Worm (Caenorhabditis elegans): ENCODE measurements around the gene ZK512.1.

ZK512.1 gene

DNA sequence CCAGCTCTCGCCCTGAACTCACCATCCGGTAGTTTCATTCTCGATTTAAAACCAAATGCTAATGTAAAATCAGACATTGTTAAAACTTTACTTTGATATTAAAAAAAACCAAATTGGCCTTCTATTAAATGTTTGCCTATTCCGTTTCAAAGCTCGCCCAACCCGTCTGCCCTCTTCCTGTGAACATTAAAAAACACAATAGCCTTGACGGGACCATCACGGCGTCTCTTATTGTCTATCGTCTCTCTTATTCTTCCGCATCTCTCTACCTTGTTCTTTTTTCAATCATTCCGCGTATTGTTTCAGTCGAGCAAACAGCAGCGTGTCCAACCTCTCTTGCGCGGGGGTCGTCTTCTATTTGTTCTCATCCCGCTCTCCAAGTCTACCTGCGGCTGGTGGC lies at the start of gene ZK512.1:
Gene ZK512.1, plus strand, starts transcription at position 301 of the 400 bp plus-strand sequence.
- no peak for TF ChIP-seq nhr-25 (tag; optimal IDR thresholded peaks at IDR 0.05)

DNA sequence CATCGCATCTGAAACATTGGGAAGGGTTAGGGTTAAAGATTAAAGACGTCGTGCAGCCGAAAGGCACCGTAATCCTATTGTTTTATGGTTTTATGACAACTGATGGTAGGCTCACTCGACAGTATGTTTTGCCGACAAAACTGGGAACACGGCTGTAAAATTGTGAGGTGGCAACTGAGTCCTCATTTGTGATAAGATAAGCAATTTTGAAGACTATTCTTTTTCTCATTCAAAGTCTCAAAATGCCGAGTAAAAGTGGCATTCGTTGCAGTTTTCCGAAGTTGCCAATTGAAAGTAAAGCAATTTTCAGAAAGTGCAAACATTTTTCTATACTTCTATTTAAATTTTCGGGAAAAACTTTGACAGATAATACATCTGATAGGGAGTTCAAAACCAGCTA lies 45.0 kb upstream of the ZK512.1 start:
- TF ChIP-seq alr-1 (tag; optimal IDR thresholded peaks at IDR 0.05) = no peak
- no peak for TF ChIP-seq ceh-16 (tag; optimal IDR thresholded peaks at IDR 0.05)
- no peak for TF ChIP-seq unc-55 (GFP tag; optimal IDR thresholded peaks at IDR 0.05)
- TF ChIP-seq elt-1 (tag; optimal IDR thresholded peaks at IDR 0.05) = no peak
- no peak for TF ChIP-seq elt-3 (tag; optimal IDR thresholded peaks at IDR 0.05)
- no peak for TF ChIP-seq lin-39 (tag; optimal IDR thresholded peaks at IDR 0.05)
- TF ChIP-seq peb-1 (tag; optimal IDR thresholded peaks at IDR 0.05) = no peak
- TF ChIP-seq ztf-11 (tag; optimal IDR thresholded peaks at IDR 0.05) = no peak
- TF ChIP-seq nhr-11 (tag; optimal IDR thresholded peaks at IDR 0.05) = no peak
- no peak for TF ChIP-seq blmp-1 (tag; optimal IDR thresholded peaks at IDR 0.05; ENCODE audit: insufficient read depth)
- no peak for TF ChIP-seq lsy-2 (tag; optimal IDR thresholded peaks at IDR 0.05)
- TF ChIP-seq aly-2 (tag; optimal IDR thresholded peaks at IDR 0.05) = no peak
- TF ChIP-seq nhr-23 (tag; optimal IDR thresholded peaks at IDR 0.05) = no peak

DNA sequence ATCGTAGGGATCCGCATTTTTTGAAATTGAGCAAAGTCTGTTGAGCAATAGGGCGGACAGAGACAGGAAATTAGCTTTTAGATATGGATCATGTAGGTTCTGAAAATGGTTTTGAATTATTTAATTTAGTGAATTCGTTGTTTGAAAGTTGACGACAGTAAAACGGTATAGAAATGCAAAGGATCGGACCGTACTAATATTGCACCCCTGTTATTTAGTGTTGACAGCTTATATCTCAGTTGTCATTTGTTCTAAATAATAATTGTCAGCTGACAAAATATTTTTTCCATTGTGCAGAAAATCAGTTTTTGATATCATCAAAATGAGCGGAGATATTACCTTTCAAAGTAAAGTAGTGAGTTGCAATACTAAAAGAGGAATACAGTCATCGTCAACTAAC lies 43.4 kb upstream of the ZK512.1 start, which contains the start of gene lin-12:
Gene lin-12, minus strand, starts transcription at position 101 of the 400 bp plus-strand sequence.
- TF ChIP-seq ceh-16 (tag; optimal IDR thresholded peaks at IDR 0.05) = no peak
- TF ChIP-seq crh-2 (tag; optimal IDR thresholded peaks at IDR 0.05) = no peak
- TF ChIP-seq ZK546.5 (tag; optimal IDR thresholded peaks at IDR 0.05) = no peak
- TF ChIP-seq C34F6.9 (tag; optimal IDR thresholded peaks at IDR 0.05) = no peak
- no peak for TF ChIP-seq R02D3.7 (tag; optimal IDR thresholded peaks at IDR 0.05)
- TF ChIP-seq unc-62 (GFP tag; optimal IDR thresholded peaks at IDR 0.05) = no peak
- no peak for TF ChIP-seq mbf-1 (tag; optimal IDR thresholded peaks at IDR 0.05)
- no peak for TF ChIP-seq dmd-4 (tag; optimal IDR thresholded peaks at IDR 0.05)
- TF ChIP-seq ztf-1 (GFP tag; conservative IDR thresholded peaks at IDR 0.05) = no peak
- TF ChIP-seq ztf-4 (tag; optimal IDR thresholded peaks at IDR 0.05) = no peak
- TF ChIP-seq Y55F3AM.14 (GFP tag; optimal IDR thresholded peaks at IDR 0.05) = no peak
- no peak for TF ChIP-seq F13H6.1 (tag; optimal IDR thresholded peaks at IDR 0.05)
- no peak for TF ChIP-seq nhr-129 (tag; optimal IDR thresholded peaks at IDR 0.05)
- no peak for TF ChIP-seq nhr-11 (tag; optimal IDR thresholded peaks at IDR 0.05)
- no peak for TF ChIP-seq sem-4 (tag; optimal IDR thresholded peaks at IDR 0.05)

DNA sequence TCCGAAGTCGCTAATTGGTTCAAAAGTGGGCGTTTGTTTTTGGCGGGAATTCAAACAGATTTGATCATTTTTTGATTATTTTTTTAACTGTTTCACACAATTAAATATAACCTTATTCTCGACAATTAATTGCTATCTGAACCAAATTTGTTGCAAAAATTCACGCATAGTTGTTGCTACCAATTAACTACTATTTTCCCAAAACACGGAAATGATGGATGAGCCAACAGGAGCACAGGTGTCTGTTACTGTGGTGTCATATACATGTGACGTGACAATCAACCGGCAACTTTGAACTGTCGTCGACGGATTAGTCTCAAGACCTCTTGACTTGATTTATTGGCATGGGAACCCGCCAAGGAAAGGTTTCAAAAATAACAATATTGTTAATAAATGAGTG lies 42.0 kb upstream of the ZK512.1 start:
- TF ChIP-seq unc-55 (GFP tag; optimal IDR thresholded peaks at IDR 0.05) = no peak
- no peak for TF ChIP-seq dmd-4 (tag; optimal IDR thresholded peaks at IDR 0.05)

DNA sequence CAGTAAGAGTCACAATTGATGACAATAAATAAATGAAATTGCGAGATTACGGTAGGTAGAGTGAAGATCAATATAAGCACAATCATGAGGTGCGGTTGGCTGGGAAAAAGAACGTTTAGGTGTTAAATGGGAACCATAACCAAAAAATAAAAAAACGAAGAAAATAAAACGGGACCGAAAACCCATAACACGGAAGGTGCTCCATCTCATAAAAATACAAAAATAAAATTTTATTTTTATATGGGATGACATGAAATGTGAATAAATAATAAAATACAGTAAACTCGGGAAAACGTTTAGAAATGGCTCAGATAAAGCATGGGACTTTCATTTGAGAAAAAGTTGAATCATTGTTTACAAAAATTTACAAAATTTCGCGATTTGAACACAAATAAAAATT lies 39.2 kb upstream of the ZK512.1 start, which contains the start of gene F02A9.7:
Gene F02A9.7, minus strand, starts transcription at position 101 of the 400 bp plus-strand sequence.
- TF ChIP-seq egl-27 (tag; optimal IDR thresholded peaks at IDR 0.05) = no peak
- no peak for TF ChIP-seq blmp-1 (tag; optimal IDR thresholded peaks at IDR 0.05; ENCODE audit: insufficient read depth)
- TF ChIP-seq ztf-4 (tag; optimal IDR thresholded peaks at IDR 0.05) = no peak
- TF ChIP-seq skn-1 (tag; optimal IDR thresholded peaks at IDR 0.05) = no peak
- no peak for TF ChIP-seq nhr-21 (tag; optimal IDR thresholded peaks at IDR 0.05)
- no peak for TF ChIP-seq lsy-2 (tag; optimal IDR thresholded peaks at IDR 0.05)
- TF ChIP-seq nhr-11 (tag; optimal IDR thresholded peaks at IDR 0.05) = no peak
- TF ChIP-seq nhr-237 (tag; optimal IDR thresholded peaks at IDR 0.05) = no peak
- TF ChIP-seq zag-1 (tag; optimal IDR thresholded peaks at IDR 0.05) = no peak
- TF ChIP-seq lin-11 (tag; optimal IDR thresholded peaks at IDR 0.05) = no peak

DNA sequence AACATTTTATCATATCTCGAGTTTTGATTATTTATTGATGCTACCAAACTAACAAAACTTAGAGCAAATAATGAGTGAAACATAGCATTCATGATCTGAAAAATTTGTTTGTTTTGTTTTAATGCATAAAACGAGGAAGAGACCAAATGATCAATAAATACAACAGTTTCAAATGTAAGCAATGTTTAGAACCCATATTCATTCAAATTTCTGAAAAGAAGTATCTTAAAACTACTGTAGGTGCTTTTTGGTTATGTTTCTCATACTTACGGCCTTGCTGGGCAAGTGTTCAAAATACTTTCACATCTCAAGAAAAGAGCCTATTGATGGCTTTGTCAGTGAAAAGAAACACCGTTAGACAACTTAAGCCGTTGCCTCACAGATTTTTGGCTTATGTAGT lies 37.0 kb upstream of the ZK512.1 start, which contains the start of gene F02A9.1:
Gene F02A9.1, minus strand, starts transcription at position 101 of the 400 bp plus-strand sequence.
- TF ChIP-seq nhr-129 (tag; optimal IDR thresholded peaks at IDR 0.05) = no peak
- TF ChIP-seq snpc-4 (tag; optimal IDR thresholded peaks at IDR 0.05) = no peak
- TF ChIP-seq lin-11 (tag; optimal IDR thresholded peaks at IDR 0.05) = no peak
- no peak for TF ChIP-seq F13H6.1 (tag; optimal IDR thresholded peaks at IDR 0.05)
- no peak for TF ChIP-seq elt-3 (tag; optimal IDR thresholded peaks at IDR 0.05)
- no peak for TF ChIP-seq dmd-4 (tag; optimal IDR thresholded peaks at IDR 0.05)
- no peak for TF ChIP-seq ztf-4 (tag; optimal IDR thresholded peaks at IDR 0.05)
- TF ChIP-seq fos-1 (tag; optimal IDR thresholded peaks at IDR 0.05) = no peak
- no peak for TF ChIP-seq nhr-77 (tag; optimal IDR thresholded peaks at IDR 0.05)
- TF ChIP-seq alr-1 (tag; optimal IDR thresholded peaks at IDR 0.05) = no peak
- no peak for TF ChIP-seq mab-5 (tag; optimal IDR thresholded peaks at IDR 0.05)
- TF ChIP-seq blmp-1 (tag; optimal IDR thresholded peaks at IDR 0.05; ENCODE audit: insufficient read depth) = no peak
- no peak for TF ChIP-seq lin-39 (tag; optimal IDR thresholded peaks at IDR 0.05)
- no peak for TF ChIP-seq nhr-237 (tag; optimal IDR thresholded peaks at IDR 0.05)
- TF ChIP-seq ztf-1 (GFP tag; conservative IDR thresholded peaks at IDR 0.05) = no peak
- no peak for TF ChIP-seq ceh-82 (tag; optimal IDR thresholded peaks at IDR 0.05)
- TF ChIP-seq mbf-1 (tag; optimal IDR thresholded peaks at IDR 0.05) = no peak
- no peak for TF ChIP-seq nhr-21 (tag; optimal IDR thresholded peaks at IDR 0.05)
- TF ChIP-seq ceh-16 (tag; optimal IDR thresholded peaks at IDR 0.05) = no peak

All from whole organism, L2 larva.